Worm (Caenorhabditis elegans) whole organism, L3 larva: Measurements from ENCODE around the gene C06B8.3.

Experiments
- R02D3.7 ChIP-seq: fragments of 150-350 bp; optimal IDR thresholded peaks from 2 replicates; lab custom pipeline; 2014; ENCODE audit warnings: missing biosample characterization, missing genetic modification characterization
- ZK546.5 ChIP-seq: sonication (generic microtip); optimal IDR thresholded peaks from 2 replicates; lab custom pipeline; 2017; ENCODE audit warnings: missing biosample characterization, missing genetic modification characterization
- ama-1 ChIP-seq: fragments of 150-350 bp; optimal IDR thresholded peaks from 2 replicates; lab custom pipeline; 2018
- ceh-16 ChIP-seq: sonication (generic microtip); optimal IDR thresholded peaks from 2 replicates; lab custom pipeline; 2017; ENCODE audit warnings: missing biosample characterization, missing genetic modification characterization
- ceh-28 ChIP-seq: fragments of 150-350 bp; optimal IDR thresholded peaks from 2 replicates; lab custom pipeline; 2014; ENCODE audit warnings: missing biosample characterization, missing genetic modification reagents, missing genetic modification characterization
- ceh-9 ChIP-seq: sonication (generic microtip); optimal IDR thresholded peaks from 2 replicates; lab custom pipeline; 2018; ENCODE audit warnings: missing biosample characterization, missing genetic modification characterization
- daf-12 ChIP-seq: fragments of 150-350 bp; optimal IDR thresholded peaks from 2 replicates; lab custom pipeline; 2014; ENCODE audit warnings: missing biosample characterization, missing genetic modification reagents, missing genetic modification characterization
- elt-1 ChIP-seq: fragments of 150-350 bp; optimal IDR thresholded peaks from 2 replicates; lab custom pipeline; 2014; ENCODE audit warnings: missing biosample characterization, missing genetic modification characterization
- elt-2 ChIP-seq: sonication (generic microtip); optimal IDR thresholded peaks from 2 replicates; lab custom pipeline; 2016; ENCODE audit warnings: missing genetic modification reagents, mild to moderate bottlenecking, missing genetic modification characterization, missing compliant biosample characterization
- elt-3 ChIP-seq, 3 experiments: fragments of 150-350 bp in 1 of 3; sonication (generic microtip) in 2 of 3; optimal IDR thresholded peaks; 2 replicates in 2 of 3; 4 replicates in 1 of 3; lab custom pipeline; 2014 to 2017; ENCODE audit warnings: missing biosample characterization in 3 of 3, missing genetic modification characterization in 3 of 3
- eor-1 ChIP-seq, 2 experiments: fragments of 150-350 bp; optimal IDR thresholded peaks; 2 replicates each; lab custom pipeline; 2014 to 2018; ENCODE audit warnings: missing biosample characterization in 2 of 2, missing genetic modification characterization in 2 of 2
- jun-1 ChIP-seq: fragments of 150-350 bp; optimal IDR thresholded peaks from 2 replicates; lab custom pipeline; 2014; ENCODE audit warnings: missing biosample characterization, missing genetic modification reagents, missing genetic modification characterization
- lin-15B ChIP-seq: fragments of 150-350 bp; optimal IDR thresholded peaks from 2 replicates; lab custom pipeline; 2014; ENCODE audit warnings: missing biosample characterization, missing genetic modification characterization
- lsy-12 ChIP-seq: sonication (generic microtip); optimal IDR thresholded peaks from 2 replicates; lab custom pipeline; 2016; ENCODE audit warnings: mild to moderate bottlenecking, missing genetic modification characterization, missing compliant biosample characterization
- mdl-1 ChIP-seq: fragments of 150-350 bp; optimal IDR thresholded peaks from 2 replicates; lab custom pipeline; 2014; ENCODE audit warnings: missing biosample characterization, missing genetic modification characterization
- nfya-1 ChIP-seq: sonication (generic microtip); optimal IDR thresholded peaks from 2 replicates; lab custom pipeline; 2017; ENCODE audit warnings: missing genetic modification characterization, mild to moderate bottlenecking, missing compliant biosample characterization, antibody characterized with exemption, moderate library complexity; ENCODE audit not compliant: insufficient read depth
- nhr-11 ChIP-seq: fragments of 150-350 bp; optimal IDR thresholded peaks from 2 replicates; lab custom pipeline; 2014; ENCODE audit warnings: missing biosample characterization, missing genetic modification characterization
- nhr-12 ChIP-seq: fragments of 150-350 bp; optimal IDR thresholded peaks from 2 replicates; lab custom pipeline; 2014; ENCODE audit warnings: missing biosample characterization, missing genetic modification characterization
- nhr-23 ChIP-seq: fragments of 150-350 bp; optimal IDR thresholded peaks from 2 replicates; lab custom pipeline; 2014; ENCODE audit warnings: missing biosample characterization, missing genetic modification reagents, missing genetic modification characterization
- nhr-237 ChIP-seq: fragments of 150-350 bp; optimal IDR thresholded peaks from 2 replicates; lab custom pipeline; 2014; ENCODE audit warnings: missing biosample characterization, missing genetic modification characterization
- nhr-25 ChIP-seq: sonication (generic microtip); optimal IDR thresholded peaks from 2 replicates; lab custom pipeline; 2017; ENCODE audit warnings: missing biosample characterization, missing genetic modification characterization
- nhr-43 ChIP-seq: sonication (generic microtip); optimal IDR thresholded peaks from 2 replicates; lab custom pipeline; 2016; ENCODE audit warnings: mild to moderate bottlenecking, missing genetic modification characterization, missing compliant biosample characterization; ENCODE audit not compliant: poor library complexity, severe bottlenecking
- nhr-67 ChIP-seq: fragments of 150-350 bp; optimal IDR thresholded peaks from 2 replicates; lab custom pipeline; 2014; ENCODE audit warnings: missing biosample characterization, missing genetic modification characterization
- pha-4 ChIP-seq: fragments of 150-350 bp; optimal IDR thresholded peaks from 2 replicates; lab custom pipeline; 2014; ENCODE audit warnings: missing biosample characterization, missing genetic modification reagents, missing genetic modification characterization
- pqm-1 ChIP-seq: fragments of 150-350 bp; optimal IDR thresholded peaks from 2 replicates; lab custom pipeline; 2017; ENCODE audit warnings: missing biosample characterization, missing genetic modification characterization, inconsistent platforms
- sea-2 ChIP-seq: fragments of 150-350 bp; sonication (generic microtip); optimal IDR thresholded peaks from 4 replicates; lab custom pipeline; 2014; ENCODE audit warnings: missing biosample characterization, missing genetic modification reagents, missing genetic modification characterization
- skn-1 ChIP-seq: fragments of 150-350 bp; optimal IDR thresholded peaks from 2 replicates; lab custom pipeline; 2014; ENCODE audit warnings: missing biosample characterization, missing genetic modification characterization
- snpc-4 ChIP-seq: fragments of 150-350 bp; optimal IDR thresholded peaks from 2 replicates; lab custom pipeline; 2014; ENCODE audit warnings: missing biosample characterization, missing genetic modification characterization
- tbx-2 ChIP-seq: sonication (generic microtip); optimal IDR thresholded peaks from 2 replicates; lab custom pipeline; 2016; ENCODE audit warnings: mild to moderate bottlenecking, missing genetic modification characterization, missing compliant biosample characterization
- unc-39 ChIP-seq: sonication (generic microtip); optimal IDR thresholded peaks from 4 replicates; lab custom pipeline; 2017; ENCODE audit warnings: missing biosample characterization, missing genetic modification characterization
- unc-62 ChIP-seq: fragments of 150-350 bp; sonication (generic microtip); optimal IDR thresholded peaks from 4 replicates; lab custom pipeline; 2014; ENCODE audit warnings: missing biosample characterization, missing genetic modification reagents, missing genetic modification characterization
- zag-1 ChIP-seq: fragments of 150-350 bp; optimal IDR thresholded peaks from 2 replicates; lab custom pipeline; 2014; ENCODE audit warnings: missing biosample characterization, missing genetic modification characterization
- ztf-11 ChIP-seq: fragments of 150-350 bp; optimal IDR thresholded peaks from 2 replicates; lab custom pipeline; 2014; ENCODE audit warnings: missing biosample characterization, missing genetic modification characterization
- ztf-4 ChIP-seq: fragments of 150-350 bp; optimal IDR thresholded peaks from 2 replicates; lab custom pipeline; 2014; ENCODE audit warnings: missing biosample characterization, missing genetic modification characterization

C06B8.3 gene

DNA sequence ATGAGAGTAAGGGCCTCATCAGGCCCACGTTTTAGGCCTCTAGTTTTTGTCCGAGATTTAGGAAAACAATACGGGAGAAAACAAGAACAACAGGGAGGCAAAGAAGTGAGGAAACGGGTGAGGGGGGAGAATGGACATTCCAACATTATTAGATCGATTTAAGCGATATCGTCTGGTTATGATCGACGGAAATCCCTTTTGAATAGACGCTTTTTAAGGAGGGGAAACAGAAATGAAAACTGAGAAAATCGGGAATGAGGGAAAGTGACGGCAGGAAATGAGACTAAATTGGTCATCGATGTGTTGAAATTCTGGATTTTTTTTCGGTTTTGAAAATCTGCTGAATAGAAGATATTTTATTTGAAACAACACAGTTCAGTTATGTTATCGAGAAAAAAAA, 20.0 kb downstream of the C06B8.3 start, which contains the start of gene rocf-1:
Gene rocf-1, minus strand, starts transcription at position 101 of the 400 bp plus-strand sequence.
- TF ChIP-seq lin-15B (tag; lab: Kevin White, UChicago) (no peak), ama-1 (lab: Kevin White, UChicago) (no peak), skn-1 (no peak), lsy-12 (tag; lab: Kevin White, UChicago) (no peak), mdl-1 (no peak), nhr-23 (tag; lab: Kevin White, UChicago) (no peak), elt-3 (tag; optimal IDR thresholded peaks at IDR 0.05; lab: Kevin White, UChicago) (no peak), R02D3.7 (tag; lab: Kevin White, UChicago) (no peak), ceh-16 (tag; lab: Kevin White, UChicago) (no peak), pha-4 (tag; lab: Kevin White, UChicago) (no peak)

DNA sequence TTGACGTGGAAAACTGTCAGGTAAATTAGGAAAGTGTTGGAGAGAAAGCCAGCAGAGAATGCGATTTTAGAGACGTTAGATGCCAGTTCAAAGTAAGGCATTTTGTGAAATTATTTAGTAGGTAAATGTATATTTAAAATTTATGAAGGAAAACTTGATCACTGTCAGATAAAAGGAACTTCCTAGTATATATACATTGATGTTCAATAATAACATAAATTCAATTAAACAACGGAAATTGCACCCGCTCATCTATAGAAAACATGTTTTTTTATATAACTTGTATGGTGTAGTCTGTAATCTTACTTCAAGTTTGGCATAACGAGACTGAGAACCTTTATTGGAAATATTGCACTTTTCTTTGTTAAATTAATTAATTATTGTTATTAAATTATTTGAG, 25.3 kb downstream of the C06B8.3 start, which contains the start of gene str-71:
Gene str-71, minus strand, starts transcription at position 101 of the 400 bp plus-strand sequence.
- TF ChIP-seq ceh-28 = no peak
- no peak for TF ChIP-seq ztf-4 (tag; lab: Kevin White, UChicago)
- no peak for TF ChIP-seq nhr-25 (tag; lab: Kevin White, UChicago)
- TF ChIP-seq zag-1 (tag; lab: Kevin White, UChicago) = no peak
- no peak for TF ChIP-seq pha-4 (tag; lab: Kevin White, UChicago)
- TF ChIP-seq, all 47 proteins: peak for 0

DNA sequence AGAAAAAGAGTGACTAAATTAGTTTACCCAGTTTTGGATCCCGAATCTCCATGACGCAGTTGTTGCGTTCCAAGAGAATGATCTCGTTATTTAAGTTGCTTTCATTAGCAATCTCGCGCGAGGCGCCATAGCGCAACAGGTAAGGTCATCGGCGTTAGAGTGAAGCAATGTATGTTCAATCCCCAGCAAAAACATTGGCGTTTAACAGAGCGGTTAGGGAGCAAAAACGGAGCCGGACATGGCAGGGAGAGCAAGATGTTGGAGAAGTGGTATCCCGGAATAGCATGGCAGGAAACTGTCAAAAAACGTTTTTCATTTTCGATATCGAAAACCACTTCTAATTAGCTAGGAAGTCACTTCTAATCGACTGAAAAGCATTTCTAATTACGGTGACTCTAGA, 30.1 kb downstream of the C06B8.3 start:
- no peak for TF ChIP-seq unc-62 (GFP tag; lab: Kevin White, UChicago)
- peak; percentile 31 for TF ChIP-seq nhr-43 (tag; lab: Kevin White, UChicago)
- TF ChIP-seq, all 47 proteins: peak for 1

DNA sequence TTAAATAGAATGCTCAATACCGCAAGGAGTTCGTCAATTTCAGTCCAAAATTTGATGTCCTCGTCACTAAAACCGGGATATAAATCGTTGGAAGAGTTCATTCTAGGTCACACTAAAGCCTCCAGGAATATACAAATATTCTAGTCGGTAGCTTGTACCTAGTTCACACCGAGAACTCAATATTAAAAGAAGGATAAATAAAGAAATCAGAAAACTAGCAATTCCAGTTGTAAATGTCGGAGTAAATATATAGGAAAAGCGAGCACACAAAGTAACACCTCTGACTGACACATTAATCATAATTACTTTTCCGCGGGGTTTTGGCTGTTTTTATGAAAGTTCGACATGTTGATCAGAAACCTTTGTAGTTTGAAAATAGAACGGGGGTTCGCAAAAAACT, 33.0 kb downstream of the C06B8.3 start, which contains the start of gene srw-33:
Gene srw-33, minus strand, starts transcription at position 101 of the 400 bp plus-strand sequence.
- TF ChIP-seq skn-1 (no peak), unc-62 (GFP tag; lab: Kevin White, UChicago) (no peak), snpc-4 (tag; lab: Kevin White, UChicago) (no peak)

DNA sequence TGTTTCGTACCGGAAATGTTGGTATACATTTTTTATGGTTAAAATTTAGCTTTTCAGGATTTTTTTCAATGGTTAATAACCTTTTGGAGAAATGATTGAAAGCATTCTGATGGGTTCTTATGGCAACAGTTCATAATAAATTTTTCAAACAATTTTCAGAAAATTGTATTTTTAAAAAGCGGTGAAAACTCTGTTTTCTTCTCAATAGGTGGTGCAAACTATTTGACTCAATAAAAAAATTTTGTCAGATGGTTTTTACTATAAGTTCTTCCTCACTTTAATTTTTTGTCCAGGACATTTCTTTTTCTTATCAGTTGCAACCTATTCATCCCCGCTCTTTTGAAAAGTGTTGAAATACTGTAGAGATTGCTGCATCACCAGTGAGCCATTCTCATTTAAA, 35.6 kb downstream of the C06B8.3 start, which contains the start of gene T26H5.14:
Gene T26H5.14, plus strand, starts transcription at position 301 of the 400 bp plus-strand sequence.
- peak; percentile 40 for TF ChIP-seq elt-2 (tag; lab: Kevin White, UChicago)
- TF ChIP-seq jun-1 = no peak

DNA sequence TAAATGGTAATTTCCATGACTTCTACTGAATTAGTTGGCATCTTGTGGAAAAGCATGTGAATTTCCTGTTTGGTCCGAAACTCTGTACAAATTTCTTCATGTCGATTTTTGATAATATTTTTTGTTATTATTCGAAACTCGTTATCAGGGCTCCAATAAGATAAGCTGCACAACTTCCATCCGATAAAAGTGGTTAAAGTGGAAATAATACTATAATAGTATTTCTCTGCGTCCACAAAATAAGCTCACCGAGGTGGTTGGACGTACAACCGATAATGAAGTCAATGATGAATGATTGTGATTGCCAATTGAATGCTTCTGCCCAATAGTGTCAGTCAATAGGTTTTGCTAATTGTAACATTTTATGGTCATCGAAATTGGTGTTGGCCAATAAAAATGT, 36.0 kb downstream of the C06B8.3 start, which contains the start of gene T26H5.4:
Gene T26H5.4, minus strand, starts transcription at position 294 of the 400 bp plus-strand sequence.
- no peak for TF ChIP-seq nhr-11 (tag; lab: Kevin White, UChicago)
- TF ChIP-seq unc-39 (tag; lab: Kevin White, UChicago) = no peak
- TF ChIP-seq unc-62 (GFP tag; lab: Kevin White, UChicago) = no peak
- no peak for TF ChIP-seq ztf-4 (tag; lab: Kevin White, UChicago)
- TF ChIP-seq snpc-4 (tag; lab: Kevin White, UChicago) = no peak
- TF ChIP-seq elt-1 (tag; lab: Kevin White, UChicago) = no peak
- TF ChIP-seq sea-2 (GFP tag; lab: Kevin White, UChicago) = no peak
- TF ChIP-seq zag-1 (tag; lab: Kevin White, UChicago) = no peak
- no peak for TF ChIP-seq ceh-9 (tag; lab: Kevin White, UChicago)
- TF ChIP-seq pqm-1 (tag; lab: Kevin White, UChicago) = peak; percentile 77
- TF ChIP-seq nhr-67 (tag; lab: Kevin White, UChicago) = no peak
- peak; percentile 81 for TF ChIP-seq elt-2 (tag; lab: Kevin White, UChicago)
- no peak for TF ChIP-seq ceh-28
- TF ChIP-seq ztf-11 (tag; lab: Kevin White, UChicago) = no peak
- TF ChIP-seq nhr-237 (tag; lab: Kevin White, UChicago) = no peak
- TF ChIP-seq ZK546.5 = no peak
- no peak for TF ChIP-seq tbx-2 (tag; lab: Kevin White, UChicago)

DNA sequence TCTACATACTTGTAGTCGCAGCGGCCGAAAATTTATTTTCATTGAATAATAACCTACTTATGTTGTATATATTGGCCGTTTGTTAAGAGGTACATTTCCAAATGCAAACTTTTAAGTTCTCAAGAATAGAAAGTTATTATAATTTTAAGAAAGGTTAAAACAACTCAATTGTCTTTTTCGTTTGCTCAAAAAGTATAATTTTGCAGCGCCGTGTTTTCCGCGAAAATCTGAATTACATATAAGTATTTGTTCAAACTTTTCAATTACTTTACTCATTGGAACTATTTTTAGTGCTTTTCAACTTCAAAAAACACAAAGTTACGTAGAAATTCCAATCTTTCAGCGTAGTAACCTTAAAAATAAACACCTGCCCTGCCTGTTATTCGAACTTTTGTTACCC, 39.0 kb downstream of the C06B8.3 start, which contains the start of gene srh-239:
Gene srh-239, plus strand, starts transcription at position 301 of the 400 bp plus-strand sequence.
- no peak for TF ChIP-seq zag-1 (tag; lab: Kevin White, UChicago)
- TF ChIP-seq ceh-28 = no peak
- TF ChIP-seq nhr-12 = no peak
- no peak for TF ChIP-seq nhr-43 (tag; lab: Kevin White, UChicago)
- TF ChIP-seq lin-15B (tag; lab: Kevin White, UChicago) = no peak
- TF ChIP-seq nhr-23 (tag; lab: Kevin White, UChicago) = no peak
- no peak for TF ChIP-seq eor-1 (tag; optimal IDR thresholded peaks at IDR 0.05; lab: Kevin White, UChicago)
- TF ChIP-seq nhr-25 (tag; lab: Kevin White, UChicago) = no peak
- no peak for TF ChIP-seq daf-12 (tag; lab: Kevin White, UChicago)
- TF ChIP-seq elt-3 (tag; optimal IDR thresholded peaks at IDR 0.05; lab: Kevin White, UChicago) = no peak
- TF ChIP-seq elt-2 (tag; lab: Kevin White, UChicago) = no peak
- TF ChIP-seq nhr-11 (tag; lab: Kevin White, UChicago) = no peak
- TF ChIP-seq unc-62 (GFP tag; lab: Kevin White, UChicago) = no peak
- no peak for TF ChIP-seq pha-4 (tag; lab: Kevin White, UChicago)
- TF ChIP-seq nfya-1 (tag; lab: Kevin White, UChicago) = no peak
- TF ChIP-seq ceh-9 (tag; lab: Kevin White, UChicago) = no peak
- no peak for TF ChIP-seq sea-2 (GFP tag; lab: Kevin White, UChicago)
- TF ChIP-seq jun-1 = no peak
- no peak for TF ChIP-seq ztf-4 (tag; lab: Kevin White, UChicago)
